Worm (Caenorhabditis elegans): ENCODE data around the gene T07D4.2.

DNA sequence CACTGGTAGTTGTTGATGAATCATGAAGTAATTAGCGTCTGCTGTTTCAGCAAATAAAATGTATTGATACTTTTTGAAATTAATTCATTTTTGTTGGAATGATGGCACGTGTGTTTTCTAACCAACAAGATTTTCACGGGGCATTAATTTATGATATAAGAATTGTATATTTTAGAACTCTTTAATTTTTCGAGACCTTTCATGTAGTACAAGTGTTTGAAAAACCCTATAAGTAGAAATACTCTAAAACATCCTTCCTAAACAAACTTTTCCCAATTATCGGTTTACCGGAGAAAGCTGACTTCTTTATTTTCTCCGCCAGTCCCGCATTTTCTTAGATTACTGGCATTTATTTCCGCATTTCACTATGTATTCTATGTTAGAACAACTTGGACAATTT lies 14.1 kb downstream of the T07D4.2 start, which contains the start of gene snb-6:
- TF ChIP-seq nhr-11 (tag; optimal IDR thresholded peaks at IDR 0.05) (no peak), lin-11 (tag; optimal IDR thresholded peaks at IDR 0.05) (no peak), snpc-4 (tag; optimal IDR thresholded peaks at IDR 0.05) (no peak), ceh-82 (tag; optimal IDR thresholded peaks at IDR 0.05) (no peak), unc-62 (GFP tag; optimal IDR thresholded peaks at IDR 0.05) (no peak), nhr-237 (tag; optimal IDR thresholded peaks at IDR 0.05) (no peak), fos-1 (tag; optimal IDR thresholded peaks at IDR 0.05) (no peak), ama-1 (optimal IDR thresholded peaks at IDR 0.05) (no peak), egl-27 (tag; optimal IDR thresholded peaks at IDR 0.05) (no peak), aly-2 (tag; optimal IDR thresholded peaks at IDR 0.05) (no peak), ztf-11 (tag; optimal IDR thresholded peaks at IDR 0.05) (no peak), C34F6.9 (tag; optimal IDR thresholded peaks at IDR 0.05) (no peak), lsy-2 (tag; optimal IDR thresholded peaks at IDR 0.05) (no peak), peb-1 (tag; optimal IDR thresholded peaks at IDR 0.05) (no peak)
